Worm (Caenorhabditis elegans): Measurements from ENCODE around the gene F49H12.3.
A peak's percentile ranks its signal among the peaks of the same experiment; 100 is the strongest.

Gene F49H12.3

DNA sequence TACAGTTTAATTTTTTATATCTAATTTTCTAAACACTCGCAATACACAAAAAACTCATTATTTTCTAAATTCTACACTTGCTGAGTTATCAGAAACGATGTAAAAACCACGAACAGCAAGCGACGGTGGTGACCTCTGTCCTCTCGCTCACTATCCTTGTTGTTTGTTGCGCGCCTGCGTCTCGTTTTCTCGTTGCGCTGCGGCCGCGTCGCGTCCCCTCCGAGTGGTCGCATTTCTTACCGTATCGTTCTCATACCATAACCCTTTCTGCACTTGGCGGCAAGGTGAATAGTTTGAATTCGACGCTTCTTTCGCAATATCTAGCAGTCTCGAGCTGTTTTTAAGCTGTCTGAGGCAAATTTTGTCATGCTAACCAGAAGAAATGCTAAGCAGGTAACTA, 5.3 kb downstream of the F49H12.3 start, which contains the start of gene lsy-2:
Gene lsy-2 (plus strand): TSS at position 271 of the 400 bp plus-strand sequence.
- TF ChIP-seq cog-1 (tag; optimal IDR thresholded peaks at IDR 0.05) = no peak
- TF ChIP-seq ztf-23 (GFP tag; IDR thresholded peaks at IDR 0.05) = 0 out of 2 replicates have a peak, but pooled peaks have one; percentile 19
- no peak for TF ChIP-seq tab-1 (GFP tag; IDR thresholded peaks at IDR 0.05)
- no peak for TF ChIP-seq flt-1 (GFP tag; IDR thresholded peaks at IDR 0.05)
- no peak for TF ChIP-seq med-1 (GFP tag; optimal IDR thresholded peaks at IDR 0.05; ENCODE audit: insufficient read depth)
- no peak for TF ChIP-seq klf-2 (GFP tag; conservative IDR thresholded peaks at IDR 0.05)
- TF ChIP-seq T22C8.4 (GFP tag; IDR thresholded peaks at IDR 0.05) = no peak
- TF ChIP-seq ztf-29 (GFP tag; IDR thresholded peaks at IDR 0.05) = 0 out of 2 replicates have a peak, but pooled peaks have one; percentile 17
- TF ChIP-seq ref-1 (GFP tag; conservative IDR thresholded peaks at IDR 0.05) = no peak

DNA sequence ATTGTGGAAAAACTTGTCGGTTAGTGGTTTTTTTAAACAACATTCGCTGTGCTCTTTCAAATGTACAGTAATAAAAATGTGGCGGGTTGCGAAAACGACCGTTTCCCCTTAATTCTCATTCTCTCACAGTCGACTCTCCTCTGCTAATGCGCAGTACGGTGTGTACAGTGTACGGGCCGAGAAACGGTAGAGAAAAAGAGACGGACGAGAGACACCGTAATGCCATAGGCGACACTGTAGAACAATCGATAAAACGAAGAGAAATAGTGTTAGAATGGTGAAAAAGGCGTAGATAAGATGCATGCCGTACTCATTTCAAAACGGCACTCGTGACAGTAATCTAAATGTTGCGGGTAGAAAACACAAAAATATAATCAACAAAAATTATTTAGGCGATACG, 6.3 kb downstream of the F49H12.3 start:
- TF ChIP-seq flt-1 (GFP tag; IDR thresholded peaks at IDR 0.05) = no peak
- TF ChIP-seq T22C8.4 (GFP tag; IDR thresholded peaks at IDR 0.05) = peak; percentile 68; the same call in 1 of the 2 replicates

DNA sequence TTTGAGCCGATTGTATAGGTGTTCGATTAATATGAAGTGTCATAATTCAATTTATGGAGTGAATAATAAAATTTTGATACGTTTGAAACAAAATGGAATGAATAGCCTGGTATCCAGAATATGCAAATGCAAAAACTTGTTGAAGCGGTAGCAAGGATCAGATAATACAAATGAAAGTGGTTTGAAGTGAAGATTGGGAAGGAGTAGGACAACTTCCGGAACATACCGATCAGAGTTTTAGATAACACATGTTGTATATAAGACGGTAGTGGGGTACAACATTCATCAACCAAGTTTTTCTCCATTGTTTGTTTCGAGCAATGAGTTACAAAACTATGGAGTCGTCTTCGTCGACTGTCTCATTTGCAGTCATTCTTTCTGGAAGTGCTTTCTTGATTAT, 9.0 kb downstream of the F49H12.3 start, which contains the start of gene col-164:
Gene col-164 (plus strand): TSS at position 301 of the 400 bp plus-strand sequence.
- TF ChIP-seq ztf-23 (GFP tag; IDR thresholded peaks at IDR 0.05) (no peak), flt-1 (GFP tag; IDR thresholded peaks at IDR 0.05) (no peak), ref-1 (GFP tag; conservative IDR thresholded peaks at IDR 0.05) (no peak), klf-2 (GFP tag; conservative IDR thresholded peaks at IDR 0.05) (no peak), T22C8.4 (GFP tag; IDR thresholded peaks at IDR 0.05) (no peak), tab-1 (GFP tag; IDR thresholded peaks at IDR 0.05) (no peak)

DNA sequence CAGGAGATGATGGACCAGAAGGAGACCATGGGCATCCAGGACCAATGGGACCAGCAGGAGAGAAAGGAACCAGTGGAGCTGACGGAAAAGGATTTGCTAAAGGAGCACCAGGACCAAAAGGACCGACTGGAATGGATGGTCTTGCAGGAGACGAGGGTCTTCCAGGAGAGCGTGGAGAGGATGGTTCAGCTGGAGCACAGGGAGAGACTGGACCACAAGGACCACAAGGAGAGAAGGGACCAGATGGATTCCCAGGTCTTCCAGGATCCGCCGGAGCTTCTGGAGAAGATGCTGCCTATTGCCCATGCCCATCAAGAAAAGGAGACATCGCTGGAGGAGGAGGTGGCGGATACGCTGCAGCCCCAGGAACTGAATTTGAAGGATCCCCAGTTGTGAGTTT, 9.9 kb downstream of the F49H12.3 start:
- TF ChIP-seq tab-1 (GFP tag; IDR thresholded peaks at IDR 0.05) (no peak), flt-1 (GFP tag; IDR thresholded peaks at IDR 0.05) (no peak), klf-2 (GFP tag; conservative IDR thresholded peaks at IDR 0.05) (no peak), cog-1 (tag; optimal IDR thresholded peaks at IDR 0.05) (no peak), ztf-29 (GFP tag; IDR thresholded peaks at IDR 0.05) (no peak), ref-1 (GFP tag; conservative IDR thresholded peaks at IDR 0.05) (no peak), T22C8.4 (GFP tag; IDR thresholded peaks at IDR 0.05) (no peak), ztf-23 (GFP tag; IDR thresholded peaks at IDR 0.05) (no peak), med-1 (GFP tag; optimal IDR thresholded peaks at IDR 0.05; ENCODE audit: insufficient read depth) (no peak)

DNA sequence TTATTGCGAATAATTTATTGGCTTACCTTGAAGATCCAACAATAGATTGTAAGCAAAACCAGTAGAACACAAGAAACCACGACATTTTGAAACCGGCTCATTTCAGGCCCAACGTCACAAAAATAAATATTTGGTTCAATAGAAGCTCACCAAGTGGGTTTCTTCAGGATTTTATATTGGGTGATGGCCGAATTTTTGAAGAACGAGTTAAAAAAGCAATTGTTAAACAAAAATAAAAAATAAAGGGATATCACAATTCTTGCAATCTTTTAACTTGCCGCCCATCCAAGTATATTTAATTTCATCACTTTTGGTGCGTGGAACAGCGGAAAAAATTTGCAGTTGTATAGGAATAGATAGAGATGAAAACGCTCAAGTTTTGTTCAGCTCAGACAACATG, 12.6 kb downstream of the F49H12.3 start, which contains the start of gene T21D9.2:
Gene T21D9.2 (minus strand): TSS at position 101 of the 400 bp plus-strand sequence.
- TF ChIP-seq ztf-29 (GFP tag; IDR thresholded peaks at IDR 0.05) (no peak), ref-1 (GFP tag; conservative IDR thresholded peaks at IDR 0.05) (no peak), cog-1 (tag; optimal IDR thresholded peaks at IDR 0.05) (no peak), med-1 (GFP tag; optimal IDR thresholded peaks at IDR 0.05; ENCODE audit: insufficient read depth) (no peak), ztf-23 (GFP tag; IDR thresholded peaks at IDR 0.05) (no peak)

DNA sequence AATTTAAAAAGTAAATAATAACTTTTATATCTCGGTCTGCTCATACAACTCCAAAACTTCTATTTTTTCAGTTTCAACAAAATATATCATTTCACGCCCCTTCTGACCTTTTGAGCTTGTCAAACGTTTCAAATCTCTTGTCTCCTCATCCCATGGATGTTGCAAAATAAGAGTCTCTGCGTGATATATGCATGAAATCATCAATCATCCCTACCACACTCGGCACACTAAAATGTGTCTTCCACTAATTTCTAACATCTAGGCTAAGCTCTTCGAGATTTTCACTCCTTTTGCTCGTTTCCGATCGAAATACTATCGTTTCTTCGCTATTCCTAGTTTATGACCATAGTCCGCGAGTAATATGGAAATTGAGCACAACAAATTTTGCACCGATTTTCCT, 14.8 kb downstream of the F49H12.3 start:
- TF ChIP-seq cog-1 (tag; optimal IDR thresholded peaks at IDR 0.05) (no peak), ref-1 (GFP tag; conservative IDR thresholded peaks at IDR 0.05) (no peak), ztf-29 (GFP tag; IDR thresholded peaks at IDR 0.05) (no peak), klf-2 (GFP tag; conservative IDR thresholded peaks at IDR 0.05) (no peak), ztf-23 (GFP tag; IDR thresholded peaks at IDR 0.05) (no peak), med-1 (GFP tag; optimal IDR thresholded peaks at IDR 0.05; ENCODE audit: insufficient read depth) (no peak), tab-1 (GFP tag; IDR thresholded peaks at IDR 0.05) (no peak), flt-1 (GFP tag; IDR thresholded peaks at IDR 0.05) (no peak), T22C8.4 (GFP tag; IDR thresholded peaks at IDR 0.05) (no peak)

DNA sequence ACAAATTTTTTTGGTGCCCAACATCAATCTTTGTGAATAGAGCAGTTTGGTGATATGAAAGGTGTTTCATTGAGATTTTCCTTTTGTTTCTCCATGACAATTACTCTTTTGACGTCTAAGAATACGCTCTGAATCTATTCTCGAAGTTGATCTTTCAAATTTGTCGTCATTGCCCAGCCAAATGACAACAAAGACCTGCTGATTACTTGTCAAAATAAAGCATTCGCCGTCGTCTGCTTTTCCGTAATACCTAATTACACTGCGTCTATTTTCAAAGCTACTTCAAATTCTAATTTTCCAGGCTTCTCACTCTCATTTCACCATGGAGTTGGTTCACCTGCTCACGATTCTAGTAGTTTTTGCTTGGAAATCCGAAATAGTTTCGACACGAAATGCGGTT, 21.1 kb downstream of the F49H12.3 start, which contains the start of gene F53B1.3:
Gene F53B1.3 (plus strand): TSS at position 301 of the 400 bp plus-strand sequence.
- TF ChIP-seq T22C8.4 (GFP tag; IDR thresholded peaks at IDR 0.05) (no peak), ref-1 (GFP tag; conservative IDR thresholded peaks at IDR 0.05) (no peak), med-1 (GFP tag; optimal IDR thresholded peaks at IDR 0.05; ENCODE audit: insufficient read depth) (no peak), cog-1 (tag; optimal IDR thresholded peaks at IDR 0.05) (no peak), flt-1 (GFP tag; IDR thresholded peaks at IDR 0.05) (no peak), ztf-29 (GFP tag; IDR thresholded peaks at IDR 0.05) (no peak), klf-2 (GFP tag; conservative IDR thresholded peaks at IDR 0.05) (no peak)

DNA sequence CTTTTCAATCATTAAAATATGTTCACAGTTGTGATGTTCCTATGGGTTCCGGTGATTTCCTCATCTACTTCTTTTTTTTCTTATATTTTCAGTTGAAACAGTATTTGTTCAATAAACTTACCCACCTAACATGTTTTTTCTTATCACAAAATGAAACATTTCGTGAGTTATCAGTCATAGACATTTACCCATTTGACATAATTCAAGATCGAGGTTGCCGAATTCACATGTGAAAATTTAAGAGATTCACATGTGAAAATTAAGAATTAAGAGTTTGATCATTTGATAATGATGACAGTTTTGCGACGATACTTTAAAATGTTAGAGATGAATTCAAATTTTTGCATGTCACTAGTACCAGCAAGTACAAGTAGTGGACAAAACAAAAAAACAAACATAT, 23.2 kb downstream of the F49H12.3 start:
- TF ChIP-seq flt-1 (GFP tag; IDR thresholded peaks at IDR 0.05) (no peak), T22C8.4 (GFP tag; IDR thresholded peaks at IDR 0.05) (no peak)

DNA sequence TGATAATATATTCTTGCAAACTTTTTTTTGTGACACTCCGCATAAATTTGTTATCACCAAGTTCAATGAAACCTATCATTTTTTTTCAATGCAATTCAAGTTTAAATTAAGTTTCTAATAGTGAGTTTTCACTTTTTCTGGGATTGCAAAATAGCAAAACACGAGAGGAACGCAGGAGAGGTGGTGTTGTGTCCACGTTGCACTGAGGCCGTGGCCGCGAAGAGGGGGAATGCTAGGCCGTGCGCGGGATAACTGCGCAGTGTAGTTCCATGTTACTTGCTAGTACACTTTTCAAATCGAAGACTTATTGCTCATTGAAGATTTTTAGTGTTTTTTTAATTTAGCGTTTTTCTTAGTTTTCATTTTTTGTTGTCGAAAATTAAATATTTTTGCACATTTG, 24.0 kb downstream of the F49H12.3 start:
- TF ChIP-seq flt-1 (GFP tag; IDR thresholded peaks at IDR 0.05) (0 out of 2 replicates have a peak, but pooled peaks have one; percentile 29), ref-1 (GFP tag; conservative IDR thresholded peaks at IDR 0.05) (no peak)

DNA sequence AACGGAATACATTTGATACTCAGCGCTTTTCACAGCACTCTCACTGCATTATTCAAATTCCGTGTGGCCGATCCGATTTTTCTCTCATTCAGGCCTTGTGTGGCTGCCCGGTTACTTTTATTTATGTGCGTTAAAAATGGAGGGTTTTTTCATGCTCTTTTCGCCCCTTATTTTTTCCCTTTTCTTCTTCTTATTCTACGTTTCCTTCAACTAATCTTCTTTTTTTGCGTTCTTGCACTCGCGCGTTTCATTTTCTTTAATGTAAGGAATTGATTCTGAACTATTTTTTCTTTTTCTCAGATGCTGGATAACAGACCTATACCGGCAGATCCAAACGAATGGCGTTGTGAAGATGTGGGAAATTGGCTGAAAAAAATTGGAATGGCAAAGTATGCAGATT, 24.5 kb downstream of the F49H12.3 start, which contains the start of gene F53B1.2:
Gene F53B1.2 (plus strand): TSS at position 301 of the 400 bp plus-strand sequence.
- TF ChIP-seq cog-1 (tag; optimal IDR thresholded peaks at IDR 0.05) (no peak), flt-1 (GFP tag; IDR thresholded peaks at IDR 0.05) (no peak), ztf-29 (GFP tag; IDR thresholded peaks at IDR 0.05) (no peak), med-1 (GFP tag; optimal IDR thresholded peaks at IDR 0.05; ENCODE audit: insufficient read depth) (no peak), ztf-23 (GFP tag; IDR thresholded peaks at IDR 0.05) (no peak), klf-2 (GFP tag; conservative IDR thresholded peaks at IDR 0.05) (no peak), ref-1 (GFP tag; conservative IDR thresholded peaks at IDR 0.05) (no peak), tab-1 (GFP tag; IDR thresholded peaks at IDR 0.05) (no peak)
